Worm (Caenorhabditis elegans) whole organism, mixed stage, embryonic: ENCODE measurements around the gene F19H6.5.

Source experiments
- M03D4.4 ChIP-seq: sonication (generic microtip); optimal IDR thresholded peaks from 2 replicates; lab custom pipeline; 2017; ENCODE audit warnings: mild to moderate bottlenecking, missing genetic modification characterization, missing compliant biosample characterization
- ceh-39 ChIP-seq: fragments of 150-350 bp; optimal IDR thresholded peaks from 2 replicates; lab custom pipeline; 2014; ENCODE audit warnings: missing biosample characterization, missing genetic modification characterization
- elt-3 ChIP-seq: fragments of 150-350 bp; optimal IDR thresholded peaks from 2 replicates; lab custom pipeline; 2014; ENCODE audit warnings: missing biosample characterization, missing genetic modification characterization
- lin-13 ChIP-seq: fragments of 150-350 bp; optimal IDR thresholded peaks from 2 replicates; lab custom pipeline; 2014; ENCODE audit warnings: missing biosample characterization, missing genetic modification characterization
- nhr-76 ChIP-seq: sonication (generic microtip); optimal IDR thresholded peaks from 2 replicates; lab custom pipeline; 2017; ENCODE audit warnings: missing biosample characterization, missing genetic modification characterization
- sptf-1 ChIP-seq: sonication (generic microtip); optimal IDR thresholded peaks from 2 replicates; lab custom pipeline; 2017; ENCODE audit warnings: mild to moderate bottlenecking, missing genetic modification characterization, moderate library complexity, missing compliant biosample characterization

DNA sequence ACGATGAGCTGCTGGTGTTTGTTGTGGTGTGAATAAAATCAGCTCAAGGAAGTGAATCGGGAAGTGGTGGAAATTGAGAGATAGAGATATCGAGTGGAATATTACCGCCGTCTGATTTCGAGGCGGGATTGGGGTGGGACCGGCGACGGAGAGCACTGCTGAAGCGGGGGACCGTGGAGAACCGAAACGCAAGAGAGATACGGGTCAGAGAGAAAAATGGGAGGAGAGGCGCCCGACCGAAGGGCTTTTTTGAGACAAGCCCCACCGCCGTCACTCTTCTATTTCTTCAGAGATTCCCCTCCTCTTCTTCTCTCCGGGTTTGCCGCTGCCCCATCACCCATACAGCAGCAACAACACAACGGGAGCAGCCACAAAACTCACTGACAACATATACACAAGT lies 41.3 kb upstream of the F19H6.5 start:
- TF ChIP-seq sptf-1 (tag; lab: Kevin White, UChicago): no peak
- no peak for TF ChIP-seq ceh-39 (tag; lab: Kevin White, UChicago)
- no peak for TF ChIP-seq M03D4.4 (tag; lab: Kevin White, UChicago)
- no peak for TF ChIP-seq lin-13 (tag; lab: Kevin White, UChicago)
- TF ChIP-seq nhr-76 (tag; lab: Kevin White, UChicago): no peak
- TF ChIP-seq elt-3 (tag; lab: Kevin White, UChicago): no peak
